Fruit fly (Drosophila melanogaster) whole organism: Measurements from ENCODE around the gene hydra.

Source experiments
- CG8478 ChIP-seq: fragments of >200 bp; optimal IDR thresholded peaks from 2 replicates; lab custom pipeline; 2018; ENCODE audit warnings: inconsistent platforms
- Dll ChIP-seq: fragments of >200 bp; optimal IDR thresholded peaks from 2 replicates; lab custom pipeline; 2017
- EcR ChIP-seq, 2 experiments: fragments of >200 bp; optimal IDR thresholded peaks; 2 replicates each; lab custom pipeline; 2017; ENCODE audit warnings: missing biosample characterization in 2 of 2, missing genetic modification characterization in 2 of 2, missing genetic modification reagents in 2 of 2
- pan ChIP-seq: fragments of >200 bp; optimal IDR thresholded peaks from 2 replicates; lab custom pipeline; 2017
- psq ChIP-seq: fragments of >200 bp; optimal IDR thresholded peaks from 2 replicates; lab custom pipeline; 2017
- usp ChIP-seq: fragments of >200 bp; optimal IDR thresholded peaks from 2 replicates; lab custom pipeline; 2017; ENCODE audit warnings: missing biosample characterization, missing genetic modification characterization, mixed read lengths

DNA sequence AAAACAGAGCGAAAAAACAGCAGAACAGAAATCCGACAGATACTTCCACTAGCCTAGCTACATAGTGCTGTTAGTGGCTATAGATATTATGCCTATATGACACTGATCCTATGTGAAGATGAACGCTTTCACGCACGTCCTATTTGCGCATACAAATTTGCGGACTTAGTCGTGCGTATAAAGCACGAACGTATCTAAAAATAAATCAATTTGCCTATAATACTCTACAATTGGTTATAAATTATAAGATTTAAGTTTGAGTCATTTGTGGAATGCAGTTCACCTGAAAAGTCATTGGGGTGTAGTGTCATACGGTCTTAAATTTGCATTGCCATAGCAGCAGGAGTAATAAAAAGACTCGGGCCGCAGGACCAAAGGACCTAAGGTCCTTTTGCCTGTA, 24.5 kb downstream of the hydra start:
- no peak for TF ChIP-seq psq (lab: Kevin White, UChicago)
- TF ChIP-seq CG8478 (lab: Kevin White, UChicago) = no peak
- no peak for TF ChIP-seq pan (lab: Kevin White, UChicago)
- no peak for TF ChIP-seq EcR (GFP tag; optimal IDR thresholded peaks at IDR 0.05; lab: Kevin White, UChicago)
- TF ChIP-seq Dll (lab: Kevin White, UChicago) = no peak
- TF ChIP-seq usp (GFP tag; lab: Kevin White, UChicago) = no peak
